Worm (Caenorhabditis elegans) whole organism, late embryonic: ENCODE data around the gene srx-120.

Source experiments
- K02D7.2 ChIP-seq: sonication (generic microtip); optimal IDR thresholded peaks from 2 replicates; lab custom pipeline; 2017; ENCODE audit warnings: mild to moderate bottlenecking, missing genetic modification characterization, missing compliant biosample characterization
- dve-1 ChIP-seq: sonication (generic microtip); optimal IDR thresholded peaks from 2 replicates; lab custom pipeline; 2017; ENCODE audit warnings: antibody characterized with exemption, mild to moderate bottlenecking, missing genetic modification characterization, missing compliant biosample characterization
- hlh-15 ChIP-seq: sonication (generic microtip); optimal IDR thresholded peaks from 2 replicates; lab custom pipeline; 2016; ENCODE audit warnings: missing genetic modification characterization, missing compliant biosample characterization
- nhr-11 ChIP-seq: fragments of 150-350 bp; optimal IDR thresholded peaks from 2 replicates; lab custom pipeline; 2014; ENCODE audit warnings: missing biosample characterization, missing genetic modification characterization
- pqm-1 ChIP-seq: sonication (generic microtip); optimal IDR thresholded peaks from 2 replicates; lab custom pipeline; 2016; ENCODE audit warnings: missing genetic modification characterization, missing compliant biosample characterization
- ref-2 ChIP-seq: sonication (generic microtip); optimal IDR thresholded peaks from 2 replicates; lab custom pipeline; 2016; ENCODE audit warnings: missing genetic modification characterization, missing compliant biosample characterization
- tbx-2 ChIP-seq: sonication (generic microtip); optimal IDR thresholded peaks from 2 replicates; lab custom pipeline; 2016; ENCODE audit warnings: missing genetic modification characterization, missing compliant biosample characterization

DNA sequence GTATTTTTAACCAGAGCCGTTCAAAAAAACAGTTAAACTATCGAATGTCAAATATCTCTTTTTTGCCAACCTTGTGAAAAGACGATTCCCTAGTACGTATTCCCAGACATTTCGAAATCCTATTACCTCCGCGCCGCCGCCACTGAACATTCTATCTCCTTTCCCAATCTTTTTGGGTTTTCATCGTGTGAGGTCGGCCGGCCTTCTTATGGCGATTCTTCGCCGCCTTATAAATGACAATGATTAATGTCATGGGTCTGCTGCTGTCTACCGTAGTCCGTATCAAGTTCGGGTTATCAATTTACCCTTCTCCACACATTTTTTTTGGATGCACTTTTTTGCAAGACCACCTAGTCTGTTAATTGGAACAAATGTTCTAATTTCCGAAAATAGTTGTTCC lies 18.6 kb downstream of the srx-120 start:
- TF ChIP-seq nhr-11 (tag; lab: Kevin White, UChicago) (no peak), pqm-1 (tag; lab: Kevin White, UChicago) (no peak), hlh-15 (no peak), K02D7.2 (no peak), dve-1 (tag; lab: Kevin White, UChicago) (no peak), tbx-2 (no peak), ref-2 (no peak)
